Worm (Caenorhabditis elegans) whole organism, L3 larva: Measurements from ENCODE around the gene T23F2.5.

Experiments used
- ZK546.5 ChIP-seq: sonication (generic microtip); optimal IDR thresholded peaks from 2 replicates; lab custom pipeline; 2017; ENCODE audit warnings: missing biosample characterization, missing genetic modification characterization
- ama-1 ChIP-seq: fragments of 150-350 bp; optimal IDR thresholded peaks from 2 replicates; lab custom pipeline; 2018
- ceh-9 ChIP-seq: sonication (generic microtip); optimal IDR thresholded peaks from 2 replicates; lab custom pipeline; 2018; ENCODE audit warnings: missing biosample characterization, missing genetic modification characterization
- daf-12 ChIP-seq: fragments of 150-350 bp; optimal IDR thresholded peaks from 2 replicates; lab custom pipeline; 2014; ENCODE audit warnings: missing biosample characterization, missing genetic modification reagents, missing genetic modification characterization
- egl-27 ChIP-seq: sonication (generic microtip); optimal IDR thresholded peaks from 4 replicates; lab custom pipeline; 2017; ENCODE audit warnings: missing biosample characterization, missing genetic modification reagents, missing genetic modification characterization
- elt-2 ChIP-seq: sonication (generic microtip); optimal IDR thresholded peaks from 2 replicates; lab custom pipeline; 2016; ENCODE audit warnings: missing genetic modification reagents, mild to moderate bottlenecking, missing genetic modification characterization, missing compliant biosample characterization
- elt-3 ChIP-seq, 3 experiments: fragments of 150-350 bp in 1 of 3; sonication (generic microtip) in 2 of 3; optimal IDR thresholded peaks; 2 replicates in 2 of 3; 4 replicates in 1 of 3; lab custom pipeline; 2014 to 2017; ENCODE audit warnings: missing biosample characterization in 3 of 3, missing genetic modification characterization in 3 of 3
- jun-1 ChIP-seq: fragments of 150-350 bp; optimal IDR thresholded peaks from 2 replicates; lab custom pipeline; 2014; ENCODE audit warnings: missing biosample characterization, missing genetic modification reagents, missing genetic modification characterization
- nhr-11 ChIP-seq: fragments of 150-350 bp; optimal IDR thresholded peaks from 2 replicates; lab custom pipeline; 2014; ENCODE audit warnings: missing biosample characterization, missing genetic modification characterization
- nhr-237 ChIP-seq: fragments of 150-350 bp; optimal IDR thresholded peaks from 2 replicates; lab custom pipeline; 2014; ENCODE audit warnings: missing biosample characterization, missing genetic modification characterization
- snpc-4 ChIP-seq: fragments of 150-350 bp; optimal IDR thresholded peaks from 2 replicates; lab custom pipeline; 2014; ENCODE audit warnings: missing biosample characterization, missing genetic modification characterization

ce11 chrX:5555055-5555629 is 38.2 kb upstream of the T23F2.5 start:
- no peak for TF ChIP-seq elt-3 (tag; optimal IDR thresholded peaks at IDR 0.05; lab: Kevin White, UChicago)
- no peak for TF ChIP-seq nhr-11 (tag; lab: Kevin White, UChicago)
- TF ChIP-seq ZK546.5 = no peak
- no peak for TF ChIP-seq ama-1 (lab: Kevin White, UChicago)
- TF ChIP-seq ceh-9 (tag; lab: Kevin White, UChicago) = no peak
- no peak for TF ChIP-seq elt-2
- no peak for TF ChIP-seq snpc-4 (tag; lab: Kevin White, UChicago)
- no peak for TF ChIP-seq daf-12 (tag; lab: Kevin White, UChicago)
- TF ChIP-seq jun-1 = no peak
- no peak for TF ChIP-seq egl-27 (tag; lab: Kevin White, UChicago)
- no peak for TF ChIP-seq nhr-237 (tag; lab: Kevin White, UChicago)
